Fruit fly (Drosophila melanogaster) whole organism, embryonic: ENCODE measurements around the gene rempA.

Source experiments
- BEAF-32 ChIP-seq: fragments of 200-800 bp; sonication (Bioruptor generic); optimal IDR thresholded peaks from 3 replicates; lab custom pipeline; 2017; ENCODE audit warnings: missing biosample characterization, missing genetic modification characterization, mild to moderate bottlenecking, moderate library complexity, missing genetic modification reagents
- CG11085 ChIP-seq: fragments of 200-800 bp; sonication (Bioruptor generic); IDR thresholded peaks from 2 replicates; pipeline ENCODE4 v1.3.6; 2022; ENCODE audit warnings: missing biosample characterization, missing genetic modification characterization
- CG12299 ChIP-seq: fragments of 200-800 bp; sonication (Bioruptor generic); optimal IDR thresholded peaks from 2 replicates; lab custom pipeline; 2018; ENCODE audit warnings: missing biosample characterization, mild to moderate bottlenecking, missing genetic modification characterization
- CG12391 ChIP-seq: fragments of 200-800 bp; sonication (Bioruptor generic); optimal IDR thresholded peaks from 3 replicates; lab custom pipeline; 2018; ENCODE audit warnings: missing biosample characterization, mild to moderate bottlenecking, missing genetic modification characterization, moderate library complexity
- CG14860 ChIP-seq: fragments of 200-800 bp; sonication (Bioruptor generic); IDR thresholded peaks from 3 replicates; pipeline ENCODE4 v1.3.6; 2022; ENCODE audit warnings: missing biosample characterization, missing genetic modification characterization; ENCODE audit not compliant: partially characterized antibody
- CG15011 ChIP-seq: fragments of 200-800 bp; sonication (Bioruptor generic); optimal IDR thresholded peaks from 3 replicates; lab custom pipeline; 2018; ENCODE audit warnings: missing biosample characterization, mild to moderate bottlenecking, missing genetic modification characterization
- CG1602 ChIP-seq: fragments of 200-800 bp; sonication (Bioruptor generic); optimal IDR thresholded peaks from 3 replicates; lab custom pipeline; 2016; ENCODE audit warnings: missing biosample characterization, missing genetic modification characterization
- CG18619 ChIP-seq: fragments of 200-800 bp; sonication (Bioruptor generic); optimal IDR thresholded peaks from 3 replicates; lab custom pipeline; 2017; ENCODE audit warnings: missing biosample characterization, mild to moderate bottlenecking, missing genetic modification characterization
- CG3838 ChIP-seq: fragments of 200-800 bp; sonication (Bioruptor generic); optimal IDR thresholded peaks from 3 replicates; lab custom pipeline; 2016; ENCODE audit warnings: missing biosample characterization, missing genetic modification characterization
- CG3995 ChIP-seq: fragments of 200-800 bp; sonication (Bioruptor generic); optimal IDR thresholded peaks from 3 replicates; lab custom pipeline; 2016; ENCODE audit warnings: missing biosample characterization, missing genetic modification characterization
- CG5180 ChIP-seq: fragments of 200-800 bp; sonication (Bioruptor generic); optimal IDR thresholded peaks from 3 replicates; lab custom pipeline; 2017; ENCODE audit warnings: missing biosample characterization, missing genetic modification characterization, mild to moderate bottlenecking, moderate library complexity, missing genetic modification reagents
- CG7357 ChIP-seq: fragments of 200-800 bp; sonication (Bioruptor generic); IDR thresholded peaks from 3 replicates; pipeline ENCODE4 v1.3.6; 2022; ENCODE audit warnings: missing biosample characterization, missing genetic modification characterization
- CG7745 ChIP-seq: fragments of 200-800 bp; sonication (Bioruptor generic); optimal IDR thresholded peaks from 2 replicates; lab custom pipeline; 2018; ENCODE audit warnings: missing biosample characterization, mild to moderate bottlenecking, missing genetic modification characterization, moderate library complexity
- CG8478 ChIP-seq: fragments of >200 bp; optimal IDR thresholded peaks from 2 replicates; lab custom pipeline; 2018
- D19A ChIP-seq: fragments of 200-800 bp; optimal IDR thresholded peaks from 3 replicates; lab custom pipeline; 2019; ENCODE audit warnings: missing biosample characterization, mild to moderate bottlenecking, missing genetic modification characterization, moderate library complexity
- Deaf1 ChIP-seq: fragments of 200-800 bp; optimal IDR thresholded peaks from 3 replicates; lab custom pipeline; 2019; ENCODE audit warnings: missing biosample characterization, mild to moderate bottlenecking, missing genetic modification characterization, moderate library complexity
- E2f1 ChIP-seq: fragments of 200-800 bp; sonication (Bioruptor generic); IDR thresholded peaks from 2 replicates; pipeline ENCODE4 v1.3.6; 2022; ENCODE audit warnings: missing biosample characterization, missing genetic modification characterization
- E2f2 ChIP-seq: fragments of 200-800 bp; sonication (Bioruptor generic); IDR thresholded peaks from 2 replicates; pipeline ENCODE4 v1.3.6; 2022; ENCODE audit warnings: missing biosample characterization, missing genetic modification characterization
- Fer1 ChIP-seq: fragments of 200-800 bp; sonication (Bioruptor generic); optimal IDR thresholded peaks from 2 replicates; lab custom pipeline; 2017; ENCODE audit warnings: missing biosample characterization, mild to moderate bottlenecking, missing genetic modification characterization
- HHEX ChIP-seq: fragments of 200-800 bp; sonication (Bioruptor generic); optimal IDR thresholded peaks from 3 replicates; lab custom pipeline; 2017; ENCODE audit warnings: missing biosample characterization, mild to moderate bottlenecking, missing genetic modification characterization, missing genetic modification reagents
- Hr51 ChIP-seq, 2 experiments: fragments of 200-800 bp; sonication (Bioruptor generic); optimal IDR thresholded peaks; 2 replicates in 1 of 2; 3 replicates in 1 of 2; lab custom pipeline; 2016 to 2018; ENCODE audit warnings: missing biosample characterization in 2 of 2, missing genetic modification characterization in 2 of 2, mild to moderate bottlenecking in 1 of 2, moderate library complexity in 1 of 2
- MESR4 ChIP-seq: fragments of 200-800 bp; sonication (Bioruptor generic); optimal IDR thresholded peaks from 2 replicates; lab custom pipeline; 2018; ENCODE audit warnings: missing biosample characterization, mild to moderate bottlenecking, missing genetic modification characterization, moderate library complexity
- Meics ChIP-seq: fragments of 200-800 bp; sonication (Bioruptor generic); optimal IDR thresholded peaks from 2 replicates; lab custom pipeline; 2017; ENCODE audit warnings: missing biosample characterization, mild to moderate bottlenecking, missing genetic modification characterization
- Nf-YA ChIP-seq: fragments of 200-800 bp; sonication (Bioruptor generic); IDR thresholded peaks from 2 replicates; pipeline ENCODE4 v1.3.6; 2022; ENCODE audit warnings: missing biosample characterization, missing genetic modification characterization
- Side ChIP-seq: fragments of 200-800 bp; sonication (Bioruptor generic); optimal IDR thresholded peaks from 2 replicates; lab custom pipeline; 2016; ENCODE audit warnings: missing biosample characterization, missing genetic modification characterization
- Sry-δ ChIP-seq: fragments of 200-800 bp; sonication (Bioruptor generic); optimal IDR thresholded peaks from 2 replicates; lab custom pipeline; 2016; ENCODE audit warnings: missing biosample characterization, missing genetic modification characterization
- YL-1 ChIP-seq: fragments of 200-800 bp; sonication (Bioruptor generic); optimal IDR thresholded peaks from 3 replicates; lab custom pipeline; 2017; ENCODE audit warnings: missing biosample characterization, mild to moderate bottlenecking, missing genetic modification characterization
- abd-A ChIP-seq: fragments of 200-800 bp; sonication (Bioruptor generic); optimal IDR thresholded peaks from 3 replicates; lab custom pipeline; 2019; ENCODE audit warnings: missing biosample characterization, mild to moderate bottlenecking, missing genetic modification characterization, moderate library complexity
- ac ChIP-seq: fragments of 200-800 bp; sonication (Bioruptor generic); optimal IDR thresholded peaks from 3 replicates; lab custom pipeline; 2017; ENCODE audit warnings: missing biosample characterization, mild to moderate bottlenecking, missing genetic modification characterization
- aop ChIP-seq: fragments of 200-800 bp; sonication (Bioruptor generic); IDR thresholded peaks from 2 replicates; pipeline ENCODE4 v1.3.6; 2022; ENCODE audit warnings: missing biosample characterization, missing genetic modification characterization
- ase ChIP-seq: fragments of 200-800 bp; sonication (Bioruptor generic); IDR thresholded peaks from 3 replicates; pipeline ENCODE4 v1.3.6; 2022; ENCODE audit warnings: missing biosample characterization, missing genetic modification characterization
- ash1 ChIP-seq: fragments of 200-800 bp; sonication (Bioruptor generic); optimal IDR thresholded peaks from 2 replicates; lab custom pipeline; 2018; ENCODE audit warnings: missing biosample characterization, mild to moderate bottlenecking, missing genetic modification characterization
- bab2 ChIP-seq: fragments of 200-800 bp; sonication (Bioruptor generic); optimal IDR thresholded peaks from 2 replicates; lab custom pipeline; 2016; ENCODE audit warnings: missing biosample characterization, missing genetic modification characterization
- bowl ChIP-seq: fragments of 200-800 bp; sonication (Bioruptor generic); IDR thresholded peaks from 2 replicates; pipeline ENCODE4 v1.3.6; 2022; ENCODE audit warnings: missing biosample characterization, missing genetic modification characterization
- bsh ChIP-seq, 2 experiments: fragments of 200-800 bp; sonication (Bioruptor generic); optimal IDR thresholded peaks; 2 replicates each; lab custom pipeline; 2017 to 2018; ENCODE audit warnings: mild to moderate bottlenecking in 2 of 2, missing biosample characterization in 2 of 2, missing genetic modification characterization in 2 of 2, moderate library complexity in 1 of 2
- chif ChIP-seq, 2 experiments: fragments of 200-800 bp; sonication (Bioruptor generic); optimal IDR thresholded peaks; 3 replicates each; lab custom pipeline; 2016; ENCODE audit warnings: missing biosample characterization in 2 of 2, missing genetic modification characterization in 2 of 2
- dmrt99B ChIP-seq: fragments of 200-800 bp; sonication (Bioruptor generic); optimal IDR thresholded peaks from 2 replicates; lab custom pipeline; 2018; ENCODE audit warnings: missing biosample characterization, mild to moderate bottlenecking, missing genetic modification characterization, moderate library complexity
- fd64A ChIP-seq: fragments of 200-800 bp; sonication (Bioruptor generic); optimal IDR thresholded peaks from 3 replicates; lab custom pipeline; 2018; ENCODE audit warnings: missing biosample characterization, mild to moderate bottlenecking, missing genetic modification characterization
- gem ChIP-seq: fragments of 200-800 bp; sonication (Bioruptor generic); optimal IDR thresholded peaks from 2 replicates; lab custom pipeline; 2019; ENCODE audit warnings: missing biosample characterization, mild to moderate bottlenecking, missing genetic modification characterization, moderate library complexity
- jumu ChIP-seq: fragments of 200-800 bp; sonication (Bioruptor generic); optimal IDR thresholded peaks from 3 replicates; lab custom pipeline; 2016; ENCODE audit warnings: missing biosample characterization, missing genetic modification characterization
- pfk ChIP-seq: fragments of 200-800 bp; sonication (Bioruptor generic); optimal IDR thresholded peaks from 2 replicates; lab custom pipeline; 2018; ENCODE audit warnings: missing biosample characterization, mild to moderate bottlenecking, missing genetic modification characterization, moderate library complexity
- pnt ChIP-seq: fragments of 200-800 bp; sonication (Bioruptor generic); optimal IDR thresholded peaks from 3 replicates; lab custom pipeline; 2016; ENCODE audit warnings: missing biosample characterization, missing genetic modification characterization
- repo ChIP-seq: fragments of 200-800 bp; sonication (Bioruptor generic); optimal IDR thresholded peaks from 2 replicates; lab custom pipeline; 2016; ENCODE audit warnings: missing biosample characterization, missing genetic modification characterization
- rib ChIP-seq: fragments of 200-800 bp; sonication (Bioruptor generic); IDR thresholded peaks from 2 replicates; pipeline ENCODE4 v1.3.6; 2022; ENCODE audit warnings: missing biosample characterization, missing genetic modification characterization
- sim ChIP-seq: fragments of 200-800 bp; sonication (Bioruptor generic); IDR thresholded peaks from 2 replicates; pipeline ENCODE4 v1.3.6; 2022; ENCODE audit warnings: missing biosample characterization, missing genetic modification characterization
- so ChIP-seq: fragments of 200-800 bp; sonication (Bioruptor generic); IDR thresholded peaks from 3 replicates; pipeline ENCODE4 v1.3.6; 2022; ENCODE audit warnings: missing biosample characterization, missing genetic modification characterization
- sr ChIP-seq: fragments of 200-800 bp; sonication (Bioruptor generic); IDR thresholded peaks from 3 replicates; pipeline ENCODE4 v1.3.6; 2022; ENCODE audit warnings: missing biosample characterization, missing genetic modification characterization
- tna ChIP-seq: fragments of 200-800 bp; sonication (Bioruptor generic); IDR thresholded peaks from 2 replicates; pipeline ENCODE4 v1.3.6; 2022; ENCODE audit warnings: missing biosample characterization, missing genetic modification characterization; ENCODE audit not compliant: partially characterized antibody
- wek ChIP-seq: fragments of 200-800 bp; sonication (Bioruptor generic); optimal IDR thresholded peaks from 3 replicates; lab custom pipeline; 2018; ENCODE audit warnings: missing biosample characterization, mild to moderate bottlenecking, missing genetic modification characterization, moderate library complexity
- zf30C ChIP-seq: fragments of 200-800 bp; sonication (Bioruptor generic); optimal IDR thresholded peaks from 3 replicates; lab custom pipeline; 2018; ENCODE audit warnings: missing biosample characterization, mild to moderate bottlenecking, missing genetic modification characterization

The rempA gene

DNA sequence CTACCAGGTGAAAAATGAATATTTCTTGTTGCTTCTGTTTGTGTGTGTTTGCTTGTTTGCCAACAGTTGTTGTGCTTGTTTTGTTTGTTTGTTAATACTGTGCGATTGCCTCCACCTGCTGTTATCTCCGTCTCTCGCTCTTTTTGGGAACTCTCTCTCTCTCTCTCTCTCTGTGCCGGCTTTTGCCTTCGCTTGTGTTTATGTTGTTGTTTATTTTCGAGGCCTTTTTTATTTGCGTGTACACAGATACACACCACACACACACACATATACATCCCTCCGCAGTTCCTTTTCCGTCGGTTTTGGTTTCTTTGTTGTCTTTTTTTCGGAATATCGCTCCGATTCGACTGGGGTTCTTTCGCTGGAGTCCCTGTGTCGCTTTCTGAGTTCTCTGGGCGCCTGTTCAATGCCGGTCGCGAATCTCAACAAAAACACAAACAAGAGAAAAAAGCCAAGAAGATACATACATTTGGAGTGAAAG lies 49.5 kb downstream of the rempA start:
- TF ChIP-seq CG7357 (GFP tag; lab: Robert Waterston, UW) (no peak), D19A (tag; lab: Kevin White, UChicago) (peak; percentile 55), gem (tag; lab: Kevin White, UChicago) (peak; percentile 76), Meics (GFP tag; lab: Kevin White, UChicago) (peak; percentile 46), ase (GFP tag; lab: Robert Waterston, UW) (no peak), CG8478 (lab: Kevin White, UChicago) (no peak), Fer1 (GFP tag; lab: Kevin White, UChicago) (peak; percentile 63), CG15011 (GFP tag; lab: Kevin White, UChicago) (peak; percentile 68), Side (GFP tag; lab: Kevin White, UChicago) (peak; percentile 64), CG3838 (peak; percentile 76), Nf-YA (GFP tag; lab: Robert Waterston, UW) (0 out of 2 replicates have a peak, but pooled peaks have one; percentile 27), chif (GFP tag; optimal IDR thresholded peaks at IDR 0.05; lab: Kevin White, UChicago) (peak; percentile 59 to 76), sr (GFP tag; lab: Robert Waterston, UW) (0 out of 3 replicates have a peak, but pooled peaks have one; percentile 29), CG14860 (no peak), ash1 (no peak), pfk (GFP tag; lab: Kevin White, UChicago) (peak; percentile 58), CG12391 (peak; percentile 57), E2f1 (GFP tag; lab: Robert Waterston, UW) (peak; percentile 10; the same call in 1 of the 2 replicates), ac (peak; percentile 97), HHEX (GFP tag; lab: Kevin White, UChicago) (peak; percentile 51), Sry-δ (no peak), YL-1 (peak; percentile 42), sim (GFP tag; lab: Robert Waterston, UW) (peak; percentile 27; the same call in 1 of the 2 replicates), zf30C (peak; percentile 54), CG7745 (tag; lab: Kevin White, UChicago) (peak; percentile 61), pnt (GFP tag; lab: Kevin White, UChicago) (peak; percentile 53), bab2 (GFP tag; lab: Kevin White, UChicago) (peak; percentile 74), dmrt99B (tag; lab: Kevin White, UChicago) (peak; percentile 48), bowl (GFP tag; lab: Robert Waterston, UW) (no peak), rib (no peak), bsh (GFP tag; optimal IDR thresholded peaks at IDR 0.05; lab: Kevin White, UChicago) (peak; percentile 74 to 84), fd64A (GFP tag; lab: Kevin White, UChicago) (peak; percentile 90), jumu (GFP tag; lab: Kevin White, UChicago) (peak; percentile 12), BEAF-32 (GFP tag; lab: Kevin White, UChicago) (no peak), CG12299 (tag; lab: Kevin White, UChicago) (peak; percentile 5), so (GFP tag; lab: Robert Waterston, UW) (peak; percentile 68; the same call in 2 of the 3 replicates), CG11085 (GFP tag; lab: Robert Waterston, UW) (no peak), tna (GFP tag; lab: Robert Waterston, UW) (no peak), abd-A (tag; lab: Kevin White, UChicago) (peak; percentile 76), Hr51 (GFP tag; optimal IDR thresholded peaks at IDR 0.05; lab: Kevin White, UChicago) (peak; percentile 23 to 64), Deaf1 (tag; lab: Kevin White, UChicago) (peak; percentile 78), CG5180 (GFP tag; lab: Kevin White, UChicago) (peak; percentile 70), MESR4 (GFP tag; lab: Kevin White, UChicago) (no peak), E2f2 (GFP tag; lab: Robert Waterston, UW) (0 out of 2 replicates have a peak, but pooled peaks have one; percentile 9), CG1602 (GFP tag; lab: Kevin White, UChicago) (peak; percentile 47), wek (peak; percentile 73), CG3995 (no peak), aop (GFP tag; lab: Robert Waterston, UW) (0 out of 2 replicates have a peak, but pooled peaks have one; percentile 13), repo (GFP tag; lab: Kevin White, UChicago) (peak; percentile 79), CG18619 (GFP tag; lab: Kevin White, UChicago) (peak; percentile 52)
